Fruit fly (Drosophila melanogaster): ENCODE results near the gene CG9759.

CG9759 gene

dm6 chr3R:13644778-13645660 lies 36.0 kb upstream of the CG9759 start (continued):
- peak; percentile 53; the same call in 1 of the 2 replicates for TF ChIP-seq CG14014 (GFP tag; IDR thresholded peaks at IDR 0.05)
- TF ChIP-seq CG10431 (GFP tag; optimal IDR thresholded peaks at IDR 0.05): no peak
- TF ChIP-seq CG10979 (tag; optimal IDR thresholded peaks at IDR 0.05): peak; percentile 25
- no peak for TF ChIP-seq vnd (GFP tag; IDR thresholded peaks at IDR 0.05; ENCODE audit: partially characterized antibody)
- TF ChIP-seq Eip74EF (GFP tag; optimal IDR thresholded peaks at IDR 0.05): no peak
- no peak for TF ChIP-seq CG10654 (GFP tag; optimal IDR thresholded peaks at IDR 0.05)
- TF ChIP-seq caup (GFP tag; optimal IDR thresholded peaks at IDR 0.05; ENCODE audit: severe bottlenecking): peak; percentile 4
- TF ChIP-seq ato (GFP tag; IDR thresholded peaks at IDR 0.05; ENCODE audit: partially characterized antibody): no peak
- TF ChIP-seq Dek (tag; optimal IDR thresholded peaks at IDR 0.05): peak; percentile 19
- no peak for TF ChIP-seq CG11085 (GFP tag; IDR thresholded peaks at IDR 0.05)
- TF ChIP-seq H15 (GFP tag; IDR thresholded peaks at IDR 0.05): no peak
- no peak for TF ChIP-seq knrl (GFP tag; IDR thresholded peaks at IDR 0.05; ENCODE audit: partially characterized antibody)
- TF ChIP-seq CG14050 (GFP tag; IDR thresholded peaks at IDR 0.05): peak; percentile 49; the same call in 1 of the 3 replicates
- no peak for TF ChIP-seq Mrtf (GFP tag; IDR thresholded peaks at IDR 0.05)
- TF ChIP-seq CG13296 (GFP tag; optimal IDR thresholded peaks at IDR 0.05): peak; percentile 27
- no peak for TF ChIP-seq her (GFP tag; optimal IDR thresholded peaks at IDR 0.05)
- peak; percentile 90 for TF ChIP-seq phol (tag; optimal IDR thresholded peaks at IDR 0.05)
- TF ChIP-seq Ravus (GFP tag; IDR thresholded peaks at IDR 0.05): no peak
- no peak for TF ChIP-seq CG6175 (GFP tag; IDR thresholded peaks at IDR 0.05)
- no peak for TF ChIP-seq sima (GFP tag; optimal IDR thresholded peaks at IDR 0.05)
- no peak for TF ChIP-seq stc (GFP tag; IDR thresholded peaks at IDR 0.05)
- TF ChIP-seq Xbp1 (GFP tag; optimal IDR thresholded peaks at IDR 0.05): no peak
- TF ChIP-seq D19A (tag; optimal IDR thresholded peaks at IDR 0.05): peak; percentile 25
- TF ChIP-seq hbn (GFP tag; IDR thresholded peaks at IDR 0.05; ENCODE audit: partially characterized antibody): no peak
- TF ChIP-seq gfzf (GFP tag; optimal IDR thresholded peaks at IDR 0.05): no peak
- no peak for TF ChIP-seq CG7271 (tag; optimal IDR thresholded peaks at IDR 0.05)
- TF ChIP-seq CG2202 (tag; optimal IDR thresholded peaks at IDR 0.05): no peak
- no peak for TF ChIP-seq Sry-δ (GFP tag; optimal IDR thresholded peaks at IDR 0.05)
- no peak for TF ChIP-seq Sry-β (GFP tag; optimal IDR thresholded peaks at IDR 0.05)
- TF ChIP-seq Hr39 (optimal IDR thresholded peaks at IDR 0.05): no peak
- peak; percentile 56; the same call in 1 of the 2 replicates for TF ChIP-seq CG32532 (GFP tag; IDR thresholded peaks at IDR 0.05)
- TF ChIP-seq Dp (GFP tag; optimal IDR thresholded peaks at IDR 0.05): no peak
- peak; percentile 98 for TF ChIP-seq dm (GFP tag; optimal IDR thresholded peaks at IDR 0.05)
- TF ChIP-seq CG16779 (GFP tag; IDR thresholded peaks at IDR 0.05): no peak
- no peak for TF ChIP-seq CG7987 (GFP tag; optimal IDR thresholded peaks at IDR 0.05)
- no peak for TF ChIP-seq Camta (GFP tag; optimal IDR thresholded peaks at IDR 0.05)
- TF ChIP-seq Asciz (GFP tag; optimal IDR thresholded peaks at IDR 0.05): peak; percentile 27
- peak; percentile 43 for TF ChIP-seq CG10147 (GFP tag; optimal IDR thresholded peaks at IDR 0.05)
- TF ChIP-seq nau (GFP tag; optimal IDR thresholded peaks at IDR 0.05): peak; percentile 39
- no peak for TF ChIP-seq CG5180 (GFP tag; optimal IDR thresholded peaks at IDR 0.05)
- TF ChIP-seq CG18011 (GFP tag; optimal IDR thresholded peaks at IDR 0.05): peak; percentile 1
- TF ChIP-seq CrebB (tag; optimal IDR thresholded peaks at IDR 0.05): no peak
- no peak for TF ChIP-seq Lhr (GFP tag; optimal IDR thresholded peaks at IDR 0.05)
- TF ChIP-seq Hr3 (GFP tag; optimal IDR thresholded peaks at IDR 0.05): no peak
- TF ChIP-seq sd (tag; optimal IDR thresholded peaks at IDR 0.05): no peak
- TF ChIP-seq Med (GFP tag): peak; percentile 76
- TF ChIP-seq eve (GFP tag; optimal IDR thresholded peaks at IDR 0.05): peak in 1 of 2 experiments; percentile 13
- TF ChIP-seq Drgx (GFP tag; IDR thresholded peaks at IDR 0.05): peak; percentile 55

Measured in whole organism, embryonic.